Worm (Caenorhabditis elegans): ENCODE data around the gene Y51H7C.13.

The Y51H7C.13 gene

ce11 chrII:1466448-1466847, at the start of gene Y51H7C.13:
Gene Y51H7C.13, minus strand, starts transcription at chrII:1466548.
- TF ChIP-seq nhr-2 (tag; optimal IDR thresholded peaks at IDR 0.05) (no peak), sem-2 (GFP tag; optimal IDR thresholded peaks at IDR 0.05) (no peak), elt-3 (tag; optimal IDR thresholded peaks at IDR 0.05) (no peak), ceh-83 (GFP tag; optimal IDR thresholded peaks at IDR 0.05) (no peak), mep-1 (tag; optimal IDR thresholded peaks at IDR 0.05) (no peak), mab-5 (tag; optimal IDR thresholded peaks at IDR 0.05) (no peak), cnd-1 (tag; optimal IDR thresholded peaks at IDR 0.05) (no peak), snpc-4 (tag; optimal IDR thresholded peaks at IDR 0.05) (no peak), lin-13 (tag; optimal IDR thresholded peaks at IDR 0.05) (no peak), unc-120 (tag; optimal IDR thresholded peaks at IDR 0.05; ENCODE audit: poor library complexity, severe bottlenecking) (no peak), M03D4.4 (tag; optimal IDR thresholded peaks at IDR 0.05) (no peak), unc-39 (tag; optimal IDR thresholded peaks at IDR 0.05) (no peak), pha-4 (tag; optimal IDR thresholded peaks at IDR 0.05) (no peak)

- TF ChIP-seq nhr-28 (tag; optimal IDR thresholded peaks at IDR 0.05) (no peak), pha-4 (tag; optimal IDR thresholded peaks at IDR 0.05) (peak; percentile 12), lin-32 (GFP tag; optimal IDR thresholded peaks at IDR 0.05) (no peak)
These were observed 37.9 kb upstream of the Y51H7C.13 start, which contains the start of gene fdgt-1 for ce11 chrII:1504266-1504665. Gene fdgt-1, plus strand, starts transcription at chrII:1504566.

DNA sequence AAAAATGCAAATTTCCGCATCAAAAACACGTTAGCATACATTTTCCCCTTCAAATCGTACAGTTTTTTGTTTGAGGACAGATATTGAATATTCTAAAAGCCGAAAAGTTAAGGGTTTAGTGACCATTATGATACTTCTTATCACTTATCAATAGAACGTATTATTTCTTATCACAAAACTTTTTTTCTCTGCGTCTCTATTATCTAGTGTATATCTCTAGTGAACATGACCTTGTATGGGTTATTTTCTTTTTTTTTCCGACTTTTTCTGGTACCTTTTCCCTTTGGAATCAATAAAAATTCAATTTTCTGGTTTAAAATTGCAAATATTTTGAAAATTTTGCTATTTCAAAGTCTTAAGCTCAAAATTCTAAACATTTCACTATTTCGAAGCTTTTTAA, 37.3 kb upstream of the Y51H7C.13 start:
- TF ChIP-seq elt-1 (tag; optimal IDR thresholded peaks at IDR 0.05; ENCODE audit: borderline replicate concordance, insufficient read depth), result no peak
- TF ChIP-seq drap-1 (GFP tag; optimal IDR thresholded peaks at IDR 0.05), result no peak
- no peak for TF ChIP-seq bed-3 (GFP tag; optimal IDR thresholded peaks at IDR 0.05)
- TF ChIP-seq nhr-28 (tag; optimal IDR thresholded peaks at IDR 0.05), result no peak
- TF ChIP-seq ceh-43 (GFP tag; optimal IDR thresholded peaks at IDR 0.05), result no peak
- TF ChIP-seq mls-2 (tag; optimal IDR thresholded peaks at IDR 0.05), result no peak
- TF ChIP-seq nhr-2 (tag; optimal IDR thresholded peaks at IDR 0.05), result no peak
- no peak for TF ChIP-seq flh-1 (GFP tag; optimal IDR thresholded peaks at IDR 0.05)
- TF ChIP-seq pha-4 (tag; optimal IDR thresholded peaks at IDR 0.05), result no peak
- no peak for TF ChIP-seq lsy-2 (tag; optimal IDR thresholded peaks at IDR 0.05)
- TF ChIP-seq zip-8 (tag; optimal IDR thresholded peaks at IDR 0.05), result no peak
- TF ChIP-seq lin-13 (tag; optimal IDR thresholded peaks at IDR 0.05), result no peak
- no peak for TF ChIP-seq ces-1 (GFP tag; optimal IDR thresholded peaks at IDR 0.05)
- TF ChIP-seq mab-5 (tag; optimal IDR thresholded peaks at IDR 0.05), result no peak
- no peak for TF ChIP-seq nhr-237 (tag; optimal IDR thresholded peaks at IDR 0.05)

DNA sequence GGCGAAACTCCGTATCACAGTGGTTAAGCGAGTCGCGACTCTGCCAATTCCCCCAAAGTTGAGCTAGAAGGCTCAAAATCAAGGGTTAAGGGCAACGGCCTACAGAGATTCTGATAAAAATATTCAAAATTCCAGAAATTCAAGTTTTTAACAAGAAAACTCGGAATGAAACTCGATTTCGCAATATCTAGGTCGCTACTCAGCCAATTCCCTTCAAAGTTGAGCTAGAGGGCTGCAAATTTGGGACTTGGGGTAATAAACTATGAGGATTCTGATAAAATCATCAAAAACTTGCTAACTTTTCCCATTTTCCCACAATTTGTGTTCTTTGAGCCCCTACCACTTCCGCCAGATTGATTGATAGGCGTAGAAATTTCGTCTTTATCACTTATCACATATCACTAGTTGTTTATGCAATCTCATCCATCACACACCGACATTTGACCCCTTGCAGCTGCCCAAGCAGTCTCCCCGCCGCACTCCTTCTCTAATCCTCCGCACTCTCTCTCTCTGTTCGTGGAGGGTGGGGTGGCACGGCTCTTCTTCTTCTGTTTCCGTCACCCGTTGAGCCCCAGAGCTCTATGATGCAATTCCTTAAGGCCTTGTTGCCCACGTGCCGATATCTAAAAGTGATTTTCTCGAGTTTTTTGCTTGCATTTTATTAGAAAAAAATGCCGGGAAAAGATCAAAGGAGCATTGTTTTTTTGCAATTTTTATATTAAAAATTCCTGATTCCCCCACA, 35.4 kb upstream of the Y51H7C.13 start:
- TF ChIP-seq mls-2 (tag; optimal IDR thresholded peaks at IDR 0.05), result no peak
- no peak for TF ChIP-seq pha-4 (tag; optimal IDR thresholded peaks at IDR 0.05)
- TF ChIP-seq lsy-2 (tag; optimal IDR thresholded peaks at IDR 0.05), result peak; percentile 8
- TF ChIP-seq snpc-4 (tag; optimal IDR thresholded peaks at IDR 0.05), result no peak
- no peak for TF ChIP-seq unc-39 (tag; optimal IDR thresholded peaks at IDR 0.05)
- no peak for TF ChIP-seq elt-3 (tag; optimal IDR thresholded peaks at IDR 0.05)
- TF ChIP-seq mab-5 (tag; optimal IDR thresholded peaks at IDR 0.05), result no peak
- TF ChIP-seq mep-1 (tag; optimal IDR thresholded peaks at IDR 0.05), result no peak
- TF ChIP-seq ceh-83 (GFP tag; optimal IDR thresholded peaks at IDR 0.05), result no peak
- TF ChIP-seq nhr-2 (tag; optimal IDR thresholded peaks at IDR 0.05), result no peak
- no peak for TF ChIP-seq ceh-39 (tag; optimal IDR thresholded peaks at IDR 0.05)
- TF ChIP-seq nhr-28 (tag; optimal IDR thresholded peaks at IDR 0.05), result no peak
- TF ChIP-seq cnd-1 (tag; optimal IDR thresholded peaks at IDR 0.05), result no peak
- no peak for TF ChIP-seq bed-3 (GFP tag; optimal IDR thresholded peaks at IDR 0.05)
- peak; percentile 17 for TF ChIP-seq M03D4.4 (tag; optimal IDR thresholded peaks at IDR 0.05)
- no peak for TF ChIP-seq lin-13 (tag; optimal IDR thresholded peaks at IDR 0.05)
- TF ChIP-seq zip-8 (tag; optimal IDR thresholded peaks at IDR 0.05), result peak; percentile 12
- no peak for TF ChIP-seq ztf-11 (tag; optimal IDR thresholded peaks at IDR 0.05)
- TF ChIP-seq elt-1 (tag; optimal IDR thresholded peaks at IDR 0.05; ENCODE audit: borderline replicate concordance, insufficient read depth), result no peak
- peak; percentile 89 for TF ChIP-seq hlh-1 (tag; optimal IDR thresholded peaks at IDR 0.05)
- peak; percentile 96 for TF ChIP-seq unc-62 (GFP tag; optimal IDR thresholded peaks at IDR 0.05)
- TF ChIP-seq sem-2 (GFP tag; optimal IDR thresholded peaks at IDR 0.05), result no peak
- no peak for TF ChIP-seq ceh-43 (GFP tag; optimal IDR thresholded peaks at IDR 0.05)
- TF ChIP-seq sptf-1 (tag; optimal IDR thresholded peaks at IDR 0.05), result peak; percentile 48
- no peak for TF ChIP-seq nhr-12 (tag; optimal IDR thresholded peaks at IDR 0.05)
- TF ChIP-seq drap-1 (GFP tag; optimal IDR thresholded peaks at IDR 0.05), result no peak
- no peak for TF ChIP-seq nhr-237 (tag; optimal IDR thresholded peaks at IDR 0.05)
- TF ChIP-seq lin-32 (GFP tag; optimal IDR thresholded peaks at IDR 0.05), result peak; percentile 31
- no peak for TF ChIP-seq nhr-76 (tag; optimal IDR thresholded peaks at IDR 0.05)
- no peak for TF ChIP-seq ham-2 (GFP tag; optimal IDR thresholded peaks at IDR 0.05)
- TF ChIP-seq tbx-8 (GFP tag; optimal IDR thresholded peaks at IDR 0.05), result no peak
- no peak for TF ChIP-seq ces-1 (GFP tag; optimal IDR thresholded peaks at IDR 0.05)
- TF ChIP-seq blmp-1 (tag; optimal IDR thresholded peaks at IDR 0.05), result no peak
- peak; percentile 73 for TF ChIP-seq unc-120 (tag; optimal IDR thresholded peaks at IDR 0.05; ENCODE audit: poor library complexity, severe bottlenecking)
- TF ChIP-seq flh-1 (GFP tag; optimal IDR thresholded peaks at IDR 0.05), result no peak

Measured in whole organism, mixed stage, embryonic.